Fruit fly (Drosophila melanogaster) whole organism, embryonic: ENCODE results near the gene Rab9.

Experiments
- Asciz ChIP-seq: fragments of 200-800 bp; sonication (Bioruptor generic); optimal IDR thresholded peaks from 2 replicates; lab custom pipeline; 2017; ENCODE audit warnings: missing biosample characterization, mild to moderate bottlenecking, missing genetic modification characterization, missing genetic modification reagents
- CG10543 ChIP-seq: fragments of 200-800 bp; sonication (Bioruptor generic); optimal IDR thresholded peaks from 3 replicates; lab custom pipeline; 2017; ENCODE audit warnings: missing biosample characterization, mild to moderate bottlenecking, missing genetic modification characterization, moderate library complexity
- CG10979 ChIP-seq: fragments of 200-800 bp; sonication (Bioruptor generic); optimal IDR thresholded peaks from 2 replicates; lab custom pipeline; 2018; ENCODE audit warnings: missing biosample characterization, mild to moderate bottlenecking, missing genetic modification characterization, moderate library complexity
- CG1233 ChIP-seq: fragments of 200-800 bp; sonication (Bioruptor generic); optimal IDR thresholded peaks from 4 replicates; lab custom pipeline; 2018; ENCODE audit warnings: missing biosample characterization, mild to moderate bottlenecking, missing genetic modification characterization
- CG12744 ChIP-seq: fragments of 200-800 bp; sonication (Bioruptor generic); optimal IDR thresholded peaks from 2 replicates; lab custom pipeline; 2016; ENCODE audit warnings: missing biosample characterization, missing genetic modification characterization
- CG13287 ChIP-seq: fragments of 200-800 bp; sonication (Bioruptor generic); IDR thresholded peaks from 2 replicates; pipeline ENCODE4 v1.3.6; 2022; ENCODE audit warnings: missing biosample characterization, missing genetic modification characterization; ENCODE audit not compliant: partially characterized antibody
- CG15514 ChIP-seq: fragments of 200-800 bp; sonication (Bioruptor generic); optimal IDR thresholded peaks from 3 replicates; lab custom pipeline; 2017; ENCODE audit warnings: missing biosample characterization, missing genetic modification characterization, mild to moderate bottlenecking, moderate library complexity, missing genetic modification reagents
- CG17385 ChIP-seq: fragments of 200-800 bp; sonication (Bioruptor generic); optimal IDR thresholded peaks from 3 replicates; lab custom pipeline; 2018; ENCODE audit warnings: missing biosample characterization, mild to moderate bottlenecking, missing genetic modification characterization
- CG17802 ChIP-seq: fragments of 200-800 bp; sonication (Bioruptor generic); optimal IDR thresholded peaks from 2 replicates; lab custom pipeline; 2018; ENCODE audit warnings: missing biosample characterization, mild to moderate bottlenecking, missing genetic modification characterization, moderate library complexity
- CG2202 ChIP-seq: fragments of 200-800 bp; sonication (Bioruptor generic); optimal IDR thresholded peaks from 2 replicates; lab custom pipeline; 2018; ENCODE audit warnings: missing biosample characterization, mild to moderate bottlenecking, missing genetic modification characterization
- CG2712 ChIP-seq: fragments of 200-800 bp; optimal IDR thresholded peaks from 3 replicates; lab custom pipeline; 2019; ENCODE audit warnings: missing biosample characterization, mild to moderate bottlenecking, missing genetic modification characterization, moderate library complexity
- CG3281 ChIP-seq: fragments of 200-800 bp; sonication (Bioruptor generic); optimal IDR thresholded peaks from 3 replicates; lab custom pipeline; 2017; ENCODE audit warnings: missing biosample characterization, mild to moderate bottlenecking, missing genetic modification characterization
- CG34376 ChIP-seq: fragments of 200-800 bp; sonication (Bioruptor generic); optimal IDR thresholded peaks from 2 replicates; lab custom pipeline; 2018; ENCODE audit warnings: missing biosample characterization, mild to moderate bottlenecking, missing genetic modification characterization
- CG4328 ChIP-seq: fragments of 200-800 bp; sonication (Bioruptor generic); optimal IDR thresholded peaks from 3 replicates; lab custom pipeline; 2017; ENCODE audit warnings: missing biosample characterization, missing genetic modification reagents, missing genetic modification characterization
- CG4820 ChIP-seq: fragments of 200-800 bp; sonication (Bioruptor generic); optimal IDR thresholded peaks from 3 replicates; lab custom pipeline; 2016; ENCODE audit warnings: missing biosample characterization, missing genetic modification characterization
- CG4854 ChIP-seq: fragments of 200-800 bp; sonication (Bioruptor generic); optimal IDR thresholded peaks from 2 replicates; lab custom pipeline; 2016; ENCODE audit warnings: missing biosample characterization, missing genetic modification characterization, inconsistent platforms
- CG5245 ChIP-seq: fragments of 200-800 bp; sonication (Bioruptor generic); optimal IDR thresholded peaks from 3 replicates; lab custom pipeline; 2016; ENCODE audit warnings: missing biosample characterization, missing genetic modification characterization
- CG6254 ChIP-seq: fragments of 200-800 bp; sonication (Bioruptor generic); optimal IDR thresholded peaks from 3 replicates; lab custom pipeline; 2017; ENCODE audit warnings: mild to moderate bottlenecking, missing biosample characterization, missing genetic modification reagents, missing genetic modification characterization
- CG8944 ChIP-seq: fragments of 200-800 bp; sonication (Bioruptor generic); optimal IDR thresholded peaks from 3 replicates; lab custom pipeline; 2016; ENCODE audit warnings: missing biosample characterization, missing genetic modification characterization
- CG9817 ChIP-seq: fragments of 200-800 bp; sonication (Bioruptor generic); optimal IDR thresholded peaks from 2 replicates; lab custom pipeline; 2018; ENCODE audit warnings: missing biosample characterization, mild to moderate bottlenecking, missing genetic modification characterization, moderate library complexity
- CG9932 ChIP-seq: fragments of 200-800 bp; sonication (Bioruptor generic); IDR thresholded peaks from 2 replicates; pipeline ENCODE4 v1.3.6; 2022; ENCODE audit warnings: missing biosample characterization, missing genetic modification characterization
- Deaf1 ChIP-seq: fragments of 200-800 bp; optimal IDR thresholded peaks from 3 replicates; lab custom pipeline; 2019; ENCODE audit warnings: missing biosample characterization, mild to moderate bottlenecking, missing genetic modification characterization, moderate library complexity
- Elba2 ChIP-seq: fragments of 200-800 bp; sonication (Bioruptor generic); optimal IDR thresholded peaks from 3 replicates; lab custom pipeline; 2016; ENCODE audit warnings: missing biosample characterization, missing genetic modification characterization
- HHEX ChIP-seq: fragments of 200-800 bp; sonication (Bioruptor generic); optimal IDR thresholded peaks from 3 replicates; lab custom pipeline; 2017; ENCODE audit warnings: missing biosample characterization, mild to moderate bottlenecking, missing genetic modification characterization, missing genetic modification reagents
- HLH54F ChIP-seq: fragments of 200-800 bp; sonication (Bioruptor generic); optimal IDR thresholded peaks from 3 replicates; lab custom pipeline; 2016; ENCODE audit warnings: missing biosample characterization, missing genetic modification characterization
- Hr51 ChIP-seq, 2 experiments: fragments of 200-800 bp; sonication (Bioruptor generic); optimal IDR thresholded peaks; 2 replicates in 1 of 2; 3 replicates in 1 of 2; lab custom pipeline; 2016 to 2018; ENCODE audit warnings: missing biosample characterization in 2 of 2, missing genetic modification characterization in 2 of 2, mild to moderate bottlenecking in 1 of 2, moderate library complexity in 1 of 2
- Jarid2 ChIP-seq: fragments of 200-800 bp; sonication (Bioruptor generic); optimal IDR thresholded peaks from 3 replicates; lab custom pipeline; 2017; ENCODE audit warnings: mild to moderate bottlenecking, missing biosample characterization, missing genetic modification reagents, missing genetic modification characterization
- Med ChIP-seq: fragments of 200-800 bp; sonication (Bioruptor generic); peaks from one replicate; lab custom pipeline; 2016; ENCODE audit warnings: missing biosample characterization, missing genetic modification characterization, mild to moderate bottlenecking, inconsistent platforms, moderate library complexity
- Oli ChIP-seq: fragments of 200-800 bp; sonication (Bioruptor generic); optimal IDR thresholded peaks from 2 replicates; lab custom pipeline; 2018; ENCODE audit warnings: missing biosample characterization, mild to moderate bottlenecking, missing genetic modification characterization, moderate library complexity
- Rx ChIP-seq: fragments of 200-800 bp; sonication (Bioruptor generic); IDR thresholded peaks from 2 replicates; pipeline ENCODE4 v1.3.6; 2022; ENCODE audit warnings: missing biosample characterization, missing genetic modification characterization
- Vsx1 ChIP-seq: fragments of 200-800 bp; sonication (Bioruptor generic); optimal IDR thresholded peaks from 2 replicates; lab custom pipeline; 2017; ENCODE audit warnings: missing biosample characterization, mild to moderate bottlenecking, missing genetic modification characterization, missing genetic modification reagents
- ap ChIP-seq: fragments of 200-800 bp; sonication (Bioruptor generic); IDR thresholded peaks from 2 replicates; pipeline ENCODE4 v1.3.6; 2022; ENCODE audit warnings: missing biosample characterization, missing genetic modification characterization
- bbx ChIP-seq: fragments of 200-800 bp; sonication (Bioruptor generic); IDR thresholded peaks from 2 replicates; pipeline ENCODE4 v1.3.6; 2022; ENCODE audit warnings: missing biosample characterization, missing genetic modification characterization; ENCODE audit not compliant: partially characterized antibody
- fru ChIP-seq: fragments of >200 bp; optimal IDR thresholded peaks from 2 replicates; lab custom pipeline; 2017
- gsb-n ChIP-seq: fragments of 200-800 bp; sonication (Bioruptor generic); optimal IDR thresholded peaks from 3 replicates; lab custom pipeline; 2018; ENCODE audit warnings: missing biosample characterization, mild to moderate bottlenecking, missing genetic modification characterization
- jing ChIP-seq: fragments of 200-800 bp; sonication (Bioruptor generic); optimal IDR thresholded peaks from 2 replicates; lab custom pipeline; 2018; ENCODE audit warnings: missing biosample characterization, mild to moderate bottlenecking, missing genetic modification characterization
- lmd ChIP-seq: fragments of 200-800 bp; sonication (Bioruptor generic); IDR thresholded peaks from 2 replicates; pipeline ENCODE4 v1.3.6; 2022; ENCODE audit warnings: missing biosample characterization, missing genetic modification characterization
- lola ChIP-seq, 3 experiments: fragments of >200 bp in 2 of 3; fragments of 200-800 bp in 1 of 3; sonication (Bioruptor generic) in 1 of 3; optimal IDR thresholded peaks; 2 replicates each; lab custom pipeline; 2017 to 2019; ENCODE audit warnings: missing biosample characterization in 3 of 3, missing genetic modification characterization in 3 of 3, mild to moderate bottlenecking in 1 of 3, moderate library complexity in 1 of 3
- pum ChIP-seq: fragments of 200-800 bp; sonication (Bioruptor generic); optimal IDR thresholded peaks from 2 replicates; lab custom pipeline; 2016; ENCODE audit warnings: missing biosample characterization, missing genetic modification characterization
- row ChIP-seq: fragments of 200-800 bp; sonication (Bioruptor generic); IDR thresholded peaks from 3 replicates; pipeline ENCODE4 v1.3.6; 2022; ENCODE audit warnings: missing biosample characterization, missing genetic modification characterization
- run ChIP-seq: fragments of 200-800 bp; sonication (Bioruptor generic); optimal IDR thresholded peaks from 3 replicates; lab custom pipeline; 2018; ENCODE audit warnings: missing biosample characterization, mild to moderate bottlenecking, missing genetic modification characterization
- salm ChIP-seq: fragments of 200-800 bp; sonication (Bioruptor generic); optimal IDR thresholded peaks from 2 replicates; lab custom pipeline; 2018; ENCODE audit warnings: missing biosample characterization, mild to moderate bottlenecking, missing genetic modification characterization
- seq ChIP-seq: fragments of 200-800 bp; sonication (Bioruptor generic); IDR thresholded peaks from 2 replicates; pipeline ENCODE4 v1.3.6; 2022; ENCODE audit warnings: missing biosample characterization, missing genetic modification characterization
- sr ChIP-seq: fragments of 200-800 bp; sonication (Bioruptor generic); IDR thresholded peaks from 3 replicates; pipeline ENCODE4 v1.3.6; 2022; ENCODE audit warnings: missing biosample characterization, missing genetic modification characterization
- sug ChIP-seq: fragments of 200-800 bp; optimal IDR thresholded peaks from 2 replicates; lab custom pipeline; 2019; ENCODE audit warnings: missing biosample characterization, mild to moderate bottlenecking, missing genetic modification characterization, moderate library complexity
- twi ChIP-seq: fragments of 200-800 bp; optimal IDR thresholded peaks from 2 replicates; lab custom pipeline; 2019; ENCODE audit warnings: missing biosample characterization, mild to moderate bottlenecking, missing genetic modification characterization, moderate library complexity
- vfl ChIP-seq: fragments of 200-800 bp; sonication (Bioruptor generic); optimal IDR thresholded peaks from 2 replicates; lab custom pipeline; 2016; ENCODE audit warnings: missing biosample characterization, missing genetic modification characterization
- vnd ChIP-seq: fragments of 200-800 bp; sonication (Bioruptor generic); IDR thresholded peaks from 3 replicates; pipeline ENCODE4 v1.3.6; 2022; ENCODE audit warnings: missing biosample characterization, missing genetic modification characterization; ENCODE audit not compliant: partially characterized antibody

The Rab9 gene

DNA sequence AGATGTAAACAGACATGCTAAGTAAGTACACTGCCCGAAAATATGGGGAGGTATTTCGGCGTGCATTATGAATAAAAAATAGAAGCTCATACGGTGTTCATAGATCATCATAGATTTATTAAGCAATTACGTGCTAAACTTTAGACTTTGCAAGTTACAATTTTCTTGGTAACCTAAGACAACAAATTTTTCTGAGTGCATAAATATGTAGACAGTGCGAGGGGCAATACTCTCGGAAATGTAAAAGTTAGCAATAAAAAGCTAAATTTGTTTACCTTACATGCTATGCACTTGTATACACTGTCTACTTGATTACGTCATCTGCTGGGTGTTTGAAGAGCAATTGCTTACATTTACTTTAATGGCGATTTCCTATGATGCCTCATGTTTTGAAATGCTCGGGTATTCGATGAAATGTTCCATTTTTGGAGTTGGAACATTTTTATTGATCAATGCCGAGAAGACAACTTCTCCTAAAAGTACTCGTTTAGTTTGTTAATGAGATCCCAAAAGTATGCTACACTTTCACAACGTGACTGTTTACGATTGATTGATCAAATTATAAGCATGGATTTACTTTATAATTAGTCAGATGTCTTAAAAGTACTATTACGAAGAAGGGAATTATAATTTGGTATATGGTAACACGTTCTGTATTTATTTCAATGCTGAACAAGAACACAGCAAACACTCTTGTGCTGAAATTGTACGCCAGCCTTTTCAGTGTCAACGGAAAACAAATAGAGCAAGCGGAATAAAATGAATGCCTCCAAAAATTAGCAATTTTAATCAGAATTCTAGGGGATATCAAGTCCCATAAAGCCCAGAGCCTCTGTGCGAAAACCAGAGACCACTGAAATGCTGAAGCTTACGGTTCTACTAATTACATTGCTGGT is 15.5 kb upstream of the Rab9 start, which contains the start of gene Lectin-galC1 (continued):
- TF ChIP-seq CG4854 (GFP tag; lab: Kevin White, UChicago) (peak; percentile 80), gsb-n (tag; lab: Kevin White, UChicago) (peak; percentile 87), CG12744 (GFP tag; lab: Kevin White, UChicago) (peak; percentile 79), fru (lab: Kevin White, UChicago) (no peak), ap (GFP tag; lab: Robert Waterston, UW) (peak; percentile 78), vnd (GFP tag; lab: Robert Waterston, UW) (no peak), HHEX (GFP tag; lab: Kevin White, UChicago) (peak; percentile 84), pum (GFP tag; lab: Kevin White, UChicago) (peak; percentile 88), Rx (GFP tag; lab: Robert Waterston, UW) (peak; percentile 75), salm (peak; percentile 88), lola (GFP tag; optimal IDR thresholded peaks at IDR 0.05; lab: Kevin White, UChicago) (peak in 1 of 3 experiments; percentile 83), bbx (no peak), row (peak; percentile 88), CG34376 (GFP tag; lab: Kevin White, UChicago) (no peak), CG3281 (GFP tag; lab: Kevin White, UChicago) (peak; percentile 71), CG6254 (GFP tag; lab: Kevin White, UChicago) (peak; percentile 81), Oli (tag; lab: Kevin White, UChicago) (peak; percentile 91), twi (tag; lab: Kevin White, UChicago) (peak; percentile 80), CG17802 (peak; percentile 68), run (peak; percentile 83), Asciz (GFP tag; lab: Kevin White, UChicago) (peak; percentile 92), lmd (no peak; the same call in 1 of the 2 replicates), CG5245 (GFP tag; lab: Kevin White, UChicago) (peak; percentile 90), Elba2 (peak; percentile 15), CG15514 (peak; percentile 63), CG17385 (GFP tag; lab: Kevin White, UChicago) (peak; percentile 81), Vsx1 (GFP tag; lab: Kevin White, UChicago) (peak; percentile 53), CG13287 (no peak), Deaf1 (peak; percentile 10), seq (GFP tag; lab: Robert Waterston, UW) (peak; percentile 88), CG4820 (GFP tag; lab: Kevin White, UChicago) (peak; percentile 90), vfl (peak; percentile 50), CG2712 (tag; lab: Kevin White, UChicago) (peak; percentile 89), sr (GFP tag; lab: Robert Waterston, UW) (peak; percentile 79), CG4328 (peak; percentile 78), CG1233 (GFP tag; lab: Kevin White, UChicago) (peak; percentile 85), CG9817 (tag; lab: Kevin White, UChicago) (peak; percentile 78), Hr51 (GFP tag; optimal IDR thresholded peaks at IDR 0.05; lab: Kevin White, UChicago) (peak; percentile 71 to 91), CG2202 (tag; lab: Kevin White, UChicago) (peak; percentile 70), Med (peak; percentile 97), CG8944 (peak; percentile 89), Jarid2 (peak; percentile 54), HLH54F (peak; percentile 78), sug (tag; lab: Kevin White, UChicago) (peak; percentile 60), CG10543 (GFP tag; lab: Kevin White, UChicago) (peak; percentile 36), CG9932 (peak; percentile 63), jing (GFP tag; lab: Kevin White, UChicago) (peak; percentile 83), CG10979 (tag; lab: Kevin White, UChicago) (peak; percentile 90)
